Fruit fly (Drosophila melanogaster): ENCODE data around the gene CG7423.

The CG7423 gene

DNA sequence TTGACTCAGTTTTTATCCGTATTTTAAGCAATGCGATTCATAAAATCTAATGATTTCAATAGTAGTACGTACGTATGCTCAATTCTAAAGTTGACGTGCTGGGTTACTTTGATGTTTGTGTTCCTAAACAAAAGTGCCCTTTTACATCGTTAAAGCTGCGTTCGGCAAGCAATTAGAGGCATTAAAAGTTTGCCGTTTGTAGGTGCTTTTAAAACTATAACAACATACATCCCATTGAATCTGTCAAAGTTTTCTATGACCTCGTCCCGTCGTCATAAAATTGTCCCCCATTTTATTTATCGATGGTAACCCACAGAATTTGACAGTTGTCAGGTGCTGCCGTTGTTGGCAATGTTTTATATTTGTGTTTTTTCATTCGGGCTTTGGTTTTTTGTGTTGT, at the start of gene CG7423:
CG7423 (minus strand) TSS at position 101 of the 400 bp plus-strand sequence.
- TF ChIP-seq CG8478 (optimal IDR thresholded peaks at IDR 0.05) (no peak), CTCF (optimal IDR thresholded peaks at IDR 0.05) (no peak)

DNA sequence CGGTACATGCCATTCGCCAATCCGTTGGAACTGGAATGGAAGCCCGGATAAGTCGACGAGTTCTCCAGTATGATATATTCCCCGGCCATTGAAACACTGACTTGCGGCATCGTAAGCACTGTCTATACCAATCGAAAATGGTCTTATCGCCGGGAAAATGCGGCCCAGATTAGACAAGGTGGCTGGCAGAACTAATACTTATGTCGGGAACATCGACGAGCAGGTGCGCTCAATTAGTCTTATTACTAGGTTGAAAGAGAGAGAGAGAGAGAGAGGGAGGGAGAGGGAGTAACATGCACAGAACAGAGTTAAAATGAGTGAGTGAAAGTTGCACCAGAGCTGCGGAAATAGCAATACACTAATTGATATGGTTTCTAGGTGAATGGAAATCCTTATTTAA, 44.1 kb upstream of the CG7423 start, which contains the start of gene tgy:
tgy (minus strand) TSS at position 101 of the 400 bp plus-strand sequence.
- TF ChIP-seq CG8478 (optimal IDR thresholded peaks at IDR 0.05) (no peak), CTCF (optimal IDR thresholded peaks at IDR 0.05) (no peak)

DNA sequence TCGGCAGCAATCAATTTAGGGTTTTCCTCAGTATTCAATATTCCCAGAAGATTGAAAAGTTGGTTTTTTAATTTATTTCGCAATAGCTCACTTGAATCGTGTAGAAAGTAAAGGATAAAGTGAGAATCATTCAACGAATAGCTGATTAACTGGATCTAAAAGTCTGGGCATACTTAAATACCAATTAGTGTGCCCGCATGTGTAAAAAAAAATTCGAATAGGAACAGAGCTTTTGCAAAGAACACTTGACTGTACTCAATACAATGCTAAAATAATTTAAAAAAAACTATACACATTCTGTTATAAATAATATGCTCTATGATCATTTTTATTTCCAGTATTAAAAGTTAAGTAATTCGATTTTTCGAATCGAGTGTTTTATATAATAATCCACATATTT, 41.2 kb upstream of the CG7423 start, which contains the start of gene CG15882:
CG15882 (minus strand) TSS at position 101 of the 400 bp plus-strand sequence.
- no peak for TF ChIP-seq CTCF (optimal IDR thresholded peaks at IDR 0.05)
- TF ChIP-seq CG8478 (optimal IDR thresholded peaks at IDR 0.05), result no peak

DNA sequence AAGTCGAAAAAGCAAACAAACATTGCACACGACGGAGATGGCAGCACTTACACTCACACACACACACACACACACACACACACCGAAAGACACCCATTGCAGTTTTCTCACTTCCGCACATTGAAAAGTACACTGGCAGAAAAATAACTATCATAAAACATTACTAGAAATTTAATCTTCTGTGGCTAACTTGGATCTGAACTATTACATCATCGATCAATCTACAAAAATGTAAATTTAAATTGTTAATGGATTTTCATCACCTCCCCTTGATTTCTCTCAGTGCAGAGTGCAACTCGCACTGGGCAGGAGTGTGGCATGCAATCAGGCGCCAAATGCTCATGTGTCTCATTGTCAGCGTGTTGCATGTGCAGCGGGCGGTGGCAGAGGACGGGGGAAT, 37.3 kb upstream of the CG7423 start:
- no peak for TF ChIP-seq CG8478 (optimal IDR thresholded peaks at IDR 0.05)
- TF ChIP-seq CTCF (optimal IDR thresholded peaks at IDR 0.05), result no peak

DNA sequence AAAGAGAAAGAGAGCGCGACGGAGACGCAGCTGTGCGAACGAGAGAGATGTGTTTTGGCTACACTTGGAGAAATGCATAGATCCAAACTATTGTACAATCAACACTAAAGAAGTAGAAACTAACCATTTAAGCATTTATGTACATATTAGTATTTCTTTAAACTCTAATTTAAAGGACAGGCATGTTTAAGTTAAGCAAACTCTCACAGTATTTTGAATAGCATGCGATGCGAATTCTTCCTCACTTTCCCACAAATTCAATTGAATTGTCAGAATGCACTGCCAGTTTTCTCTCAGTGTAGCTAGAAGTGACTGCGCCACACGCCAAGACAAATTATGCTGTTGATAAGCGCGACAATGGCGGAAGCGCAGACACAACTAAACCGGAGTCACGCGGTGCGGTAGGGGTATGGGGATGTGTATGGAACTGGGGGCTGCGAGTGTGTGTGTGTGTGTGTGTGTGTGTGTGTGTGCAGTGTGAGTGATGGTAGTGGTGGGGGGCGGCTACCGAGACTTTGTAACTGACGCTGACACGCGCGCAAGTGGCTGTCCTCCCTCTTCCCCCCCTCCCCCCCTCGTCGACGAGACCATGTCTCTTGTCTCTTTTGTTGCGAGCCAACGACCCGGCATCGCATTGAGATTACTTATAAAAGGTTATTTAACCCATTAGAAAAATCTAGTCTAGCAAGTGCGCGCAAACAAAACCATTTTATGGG, 23.9 kb upstream of the CG7423 start:
- TF ChIP-seq CG8478 (optimal IDR thresholded peaks at IDR 0.05) (no peak), CTCF (optimal IDR thresholded peaks at IDR 0.05) (no peak)

DNA sequence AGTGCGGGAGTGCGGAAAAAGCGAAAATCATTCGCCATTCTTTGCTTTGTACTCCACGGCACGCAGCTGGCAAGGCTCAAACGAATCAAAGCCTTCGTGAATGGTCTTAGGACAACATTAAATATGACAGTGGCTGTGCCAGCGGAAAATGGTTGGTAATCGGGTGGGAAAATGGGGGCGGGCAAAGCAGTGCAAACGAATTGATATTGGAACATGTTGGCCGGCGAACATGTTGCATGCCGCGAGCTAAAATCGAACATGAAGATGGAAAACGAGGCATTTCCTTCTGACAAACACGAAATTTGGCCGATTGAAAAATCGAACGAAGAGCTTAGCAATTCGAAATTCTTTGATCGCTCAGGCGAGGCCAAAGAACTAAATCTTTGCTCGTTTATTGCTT, 13.1 kb upstream of the CG7423 start:
- TF ChIP-seq CTCF (optimal IDR thresholded peaks at IDR 0.05) (no peak), CG8478 (optimal IDR thresholded peaks at IDR 0.05) (no peak)

DNA sequence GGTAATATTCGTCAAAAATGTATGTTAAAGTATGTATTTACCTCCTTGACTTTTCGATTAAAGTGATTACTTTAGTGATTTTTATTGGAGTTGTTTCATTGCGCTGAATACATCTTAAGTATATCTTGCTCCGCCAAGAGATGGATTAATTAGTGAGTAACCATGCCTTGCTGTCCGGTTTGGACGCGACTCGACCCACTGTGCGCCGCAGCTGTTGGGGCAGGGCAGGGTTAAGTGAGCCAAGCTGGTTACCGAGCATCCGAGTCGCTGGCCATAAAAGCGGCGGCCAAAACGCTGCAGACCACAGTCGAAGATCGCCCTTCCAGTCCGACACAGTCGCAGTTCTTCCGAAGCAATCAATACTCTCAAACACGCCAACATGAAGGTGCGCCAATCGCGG, 1.7 kb downstream of the CG7423 start, which contains the start of gene CG14191:
CG14191 (plus strand) TSS at position 301 of the 400 bp plus-strand sequence.
- TF ChIP-seq CG8478 (optimal IDR thresholded peaks at IDR 0.05) (no peak), CTCF (optimal IDR thresholded peaks at IDR 0.05) (no peak)

DNA sequence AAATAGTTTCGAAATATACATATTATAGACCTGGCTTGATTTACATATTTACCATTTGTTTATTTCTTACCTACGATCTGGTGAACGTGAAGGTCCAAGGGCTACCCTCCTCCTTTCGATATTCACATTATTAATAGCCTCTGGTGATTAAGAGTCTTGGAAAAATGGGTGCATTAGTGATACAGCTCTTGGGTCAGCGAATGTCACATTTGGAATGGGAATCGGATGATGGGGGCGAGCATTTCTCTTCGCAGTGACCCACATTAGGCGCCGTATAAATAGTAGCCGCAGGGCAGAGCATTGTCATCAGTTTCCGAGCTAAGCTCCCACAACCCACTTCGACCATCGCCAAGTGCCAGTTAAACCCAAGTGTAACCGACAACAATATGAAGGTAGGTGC, 5.7 kb downstream of the CG7423 start, which contains the start of gene CG7406:
CG7406 (plus strand) TSS at position 301 of the 400 bp plus-strand sequence.
- no peak for TF ChIP-seq CG8478 (optimal IDR thresholded peaks at IDR 0.05)
- TF ChIP-seq CTCF (optimal IDR thresholded peaks at IDR 0.05), result no peak

DNA sequence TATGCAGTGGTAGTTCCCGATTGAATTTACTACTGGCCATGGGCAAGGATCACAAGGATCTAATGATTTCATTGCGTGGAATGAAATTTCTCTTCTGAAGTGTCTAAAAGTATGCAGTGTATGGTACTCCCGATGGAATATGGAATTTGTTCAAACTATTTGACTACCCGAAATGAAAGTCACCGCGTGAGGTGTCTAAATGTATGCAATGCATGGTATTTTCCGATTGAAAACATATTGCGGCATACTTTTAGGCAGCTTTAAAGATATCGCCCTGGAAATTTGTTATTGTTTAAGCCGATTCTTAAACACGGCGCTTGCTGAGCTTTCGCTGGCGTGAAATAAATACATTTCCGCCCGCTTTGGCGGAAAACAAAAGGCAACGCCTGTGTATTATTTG, 8.5 kb downstream of the CG7423 start:
- TF ChIP-seq CG8478 (optimal IDR thresholded peaks at IDR 0.05), result no peak
- no peak for TF ChIP-seq CTCF (optimal IDR thresholded peaks at IDR 0.05)

DNA sequence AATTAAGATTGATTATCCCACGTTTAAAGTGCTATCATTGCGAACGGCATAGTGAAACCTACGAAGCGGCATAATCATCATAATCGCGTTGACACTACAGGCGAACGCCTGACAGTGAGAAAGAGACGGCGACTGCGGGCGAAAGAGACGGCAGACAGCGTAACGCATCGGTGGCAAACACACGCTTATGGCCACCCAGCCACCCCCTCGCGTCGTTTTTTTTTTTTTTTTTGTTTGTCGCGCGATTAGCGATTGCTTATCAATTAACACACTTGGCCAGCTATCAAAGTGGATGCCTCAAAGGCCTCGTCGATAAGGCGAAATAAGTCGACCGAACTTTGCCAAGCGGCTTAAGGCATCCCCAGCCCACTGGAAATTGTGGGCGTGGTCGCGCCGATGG, 9.2 kb downstream of the CG7423 start:
- TF ChIP-seq CG8478 (optimal IDR thresholded peaks at IDR 0.05), result no peak
- no peak for TF ChIP-seq CTCF (optimal IDR thresholded peaks at IDR 0.05)

DNA sequence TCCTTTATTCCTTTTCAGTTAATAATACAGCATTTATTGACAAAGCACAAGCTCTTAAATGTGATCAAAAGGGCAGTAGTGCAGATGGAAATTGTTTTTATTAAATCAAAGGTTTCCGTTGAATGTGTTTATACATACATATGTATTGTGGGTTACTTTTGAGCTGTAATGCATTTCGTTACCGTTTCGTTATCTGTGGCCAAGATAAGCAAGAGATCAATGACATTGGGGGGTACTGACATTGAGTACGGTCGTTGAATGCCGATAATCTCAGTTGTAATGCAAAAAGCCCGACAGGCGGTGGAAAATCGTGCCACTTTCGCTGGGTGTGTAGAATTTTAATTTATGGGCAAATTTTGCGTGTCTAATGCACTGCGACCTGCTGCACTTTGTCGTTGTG, 10.1 kb downstream of the CG7423 start:
- no peak for TF ChIP-seq CTCF (optimal IDR thresholded peaks at IDR 0.05)
- no peak for TF ChIP-seq CG8478 (optimal IDR thresholded peaks at IDR 0.05)

DNA sequence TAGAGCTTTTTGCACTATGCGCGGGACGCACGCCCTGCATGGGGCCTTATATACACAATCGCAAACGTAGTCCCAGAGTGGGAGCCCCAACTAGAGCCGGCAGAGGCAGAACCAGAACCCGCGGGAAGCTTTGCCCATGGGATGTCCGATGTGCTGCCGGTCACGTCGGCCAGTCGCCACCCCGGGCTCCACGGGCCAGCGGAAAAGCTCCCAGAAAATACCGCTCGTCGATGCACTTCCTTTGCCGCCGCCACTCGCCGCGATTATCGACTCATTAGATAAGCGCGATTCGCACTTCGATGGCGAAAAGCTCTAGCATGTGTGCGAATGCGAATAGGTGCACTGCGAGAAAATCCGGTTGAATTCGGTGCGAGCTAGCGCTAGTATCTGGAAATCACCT, 14.2 kb downstream of the CG7423 start, which contains the start of gene CG34330:
CG34330 (minus strand) TSS at position 101 of the 400 bp plus-strand sequence.
- TF ChIP-seq CG8478 (optimal IDR thresholded peaks at IDR 0.05) (no peak), CTCF (optimal IDR thresholded peaks at IDR 0.05) (no peak)

DNA sequence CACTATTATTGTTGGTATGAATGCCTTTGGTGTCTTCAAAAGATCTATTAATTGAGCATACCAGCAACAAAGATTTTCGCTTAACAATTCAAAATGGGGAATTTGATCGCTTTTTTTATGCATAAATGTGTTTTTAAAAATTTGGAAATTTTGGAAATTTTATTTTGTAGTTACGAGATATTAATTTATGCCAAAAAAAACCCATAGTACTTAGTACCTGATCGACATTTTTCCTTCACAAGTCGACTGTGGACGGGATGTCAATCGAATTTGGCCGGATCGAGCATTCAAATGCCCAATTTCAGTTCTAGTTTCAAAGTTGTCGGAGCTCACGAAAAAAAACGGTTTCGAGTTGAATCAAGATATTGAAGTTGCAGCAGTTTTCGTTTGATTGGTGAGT, 26.5 kb downstream of the CG7423 start, which contains the start of gene CG14190:
CG14190 (plus strand) TSS at position 301 of the 400 bp plus-strand sequence.
- TF ChIP-seq CG8478 (optimal IDR thresholded peaks at IDR 0.05) (no peak), CTCF (optimal IDR thresholded peaks at IDR 0.05) (no peak)

DNA sequence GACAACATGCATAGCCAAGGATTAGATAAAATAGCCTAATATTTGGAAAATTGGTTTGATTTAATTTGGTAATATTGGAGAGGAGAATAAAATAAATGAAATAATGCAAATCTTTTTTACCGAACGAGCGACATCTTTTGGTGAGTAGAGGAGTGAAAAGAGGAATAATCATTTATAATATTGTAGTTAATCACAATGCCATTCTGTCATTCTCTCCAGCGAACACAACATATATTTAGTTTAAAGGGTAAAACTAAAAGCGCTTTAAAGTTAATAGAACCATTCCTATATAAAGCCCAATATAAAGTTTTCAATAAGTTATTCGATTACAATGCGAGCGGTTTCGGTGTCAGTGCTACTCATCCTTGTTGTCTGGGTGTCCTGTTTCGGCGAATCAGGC, 32.9 kb downstream of the CG7423 start, which contains the start of gene Diedel3:
Diedel3 (plus strand) TSS at position 301 of the 400 bp plus-strand sequence.
- TF ChIP-seq CTCF (optimal IDR thresholded peaks at IDR 0.05) (peak in 1 of 2 experiments; percentile 11), CG8478 (optimal IDR thresholded peaks at IDR 0.05) (no peak)

DNA sequence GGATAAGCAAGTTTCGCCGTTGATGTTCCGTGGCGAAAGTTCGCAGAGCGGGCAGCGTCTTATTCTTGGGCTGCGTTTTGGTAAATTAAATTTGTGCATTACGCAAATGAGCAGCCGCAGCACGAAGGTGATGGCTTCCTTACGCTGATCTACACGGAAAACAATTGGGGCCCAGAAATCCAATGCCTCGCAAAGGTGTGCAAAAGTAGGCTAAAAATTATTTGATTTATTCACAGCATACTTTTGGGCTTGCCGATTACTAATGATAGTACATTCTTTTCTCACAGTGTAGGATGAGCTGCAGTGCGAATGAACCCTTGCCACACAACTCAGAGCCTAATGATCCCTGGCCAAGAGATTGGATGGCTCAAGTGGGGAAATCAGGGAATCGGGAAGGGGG, 42.8 kb downstream of the CG7423 start:
- TF ChIP-seq CTCF (optimal IDR thresholded peaks at IDR 0.05) (no peak), CG8478 (optimal IDR thresholded peaks at IDR 0.05) (no peak)

DNA sequence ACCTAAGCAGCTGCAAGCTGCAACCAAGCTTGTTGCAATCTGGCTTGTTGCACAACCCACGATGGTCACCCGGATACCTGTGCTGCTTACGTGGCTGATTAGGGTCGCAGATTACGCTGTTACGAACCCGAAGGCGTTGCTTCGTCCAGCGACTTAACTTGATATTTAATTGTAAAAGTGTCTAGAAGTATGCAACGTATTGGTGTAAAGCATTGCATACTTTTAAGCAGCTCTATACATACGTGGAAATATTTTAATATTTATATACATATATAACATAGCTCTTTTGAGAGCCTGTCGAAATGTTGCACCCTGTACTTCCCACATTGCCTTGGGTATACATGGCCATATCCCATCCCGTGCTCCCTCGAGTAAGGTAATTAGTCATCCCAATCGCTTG, 46.0 kb downstream of the CG7423 start:
- TF ChIP-seq CG8478 (optimal IDR thresholded peaks at IDR 0.05) (no peak), CTCF (optimal IDR thresholded peaks at IDR 0.05) (no peak)

Data from S2 (cell line).